Fruit fly (Drosophila melanogaster) whole organism: ENCODE results near the gene Cyp4ac3.

ENCODE experiments used
- CG8478 ChIP-seq: fragments of >200 bp; optimal IDR thresholded peaks from 2 replicates; lab custom pipeline; 2018; ENCODE audit warnings: inconsistent platforms
- Dll ChIP-seq: fragments of >200 bp; optimal IDR thresholded peaks from 2 replicates; lab custom pipeline; 2017
- EcR ChIP-seq, 2 experiments: fragments of >200 bp; optimal IDR thresholded peaks; 2 replicates each; lab custom pipeline; 2017; ENCODE audit warnings: missing biosample characterization in 2 of 2, missing genetic modification characterization in 2 of 2, missing genetic modification reagents in 2 of 2
- pan ChIP-seq: fragments of >200 bp; optimal IDR thresholded peaks from 2 replicates; lab custom pipeline; 2017
- psq ChIP-seq: fragments of >200 bp; optimal IDR thresholded peaks from 2 replicates; lab custom pipeline; 2017
- usp ChIP-seq: fragments of >200 bp; optimal IDR thresholded peaks from 2 replicates; lab custom pipeline; 2017; ENCODE audit warnings: missing biosample characterization, missing genetic modification characterization, mixed read lengths

Cyp4ac3 gene

DNA sequence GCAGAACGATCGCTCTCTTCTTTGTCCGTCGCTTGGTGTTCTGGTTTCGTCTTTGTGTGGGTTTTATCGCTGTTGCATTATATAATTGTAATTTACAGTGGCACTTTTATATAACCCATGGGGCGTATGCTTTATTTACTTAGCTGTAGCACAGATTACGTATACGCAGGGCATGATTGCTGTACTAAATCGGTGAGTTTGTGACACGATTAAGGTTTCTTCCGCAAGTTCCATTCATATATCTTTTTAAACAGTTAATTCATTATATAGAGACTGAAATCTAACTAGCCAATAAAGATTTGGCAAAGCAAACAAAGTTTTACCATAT, 26.9 kb downstream of the Cyp4ac3 start:
- TF ChIP-seq Dll (lab: Kevin White, UChicago) = no peak
- no peak for TF ChIP-seq EcR (GFP tag; optimal IDR thresholded peaks at IDR 0.05; lab: Kevin White, UChicago)
- no peak for TF ChIP-seq usp
- TF ChIP-seq pan = no peak
- no peak for TF ChIP-seq psq
- no peak for TF ChIP-seq CG8478 (lab: Kevin White, UChicago)

dm6 chr2L:5296672-5297288, 28.5 kb downstream of the Cyp4ac3 start:
- peak; percentile 82 for TF ChIP-seq Dll (lab: Kevin White, UChicago)
- peak in 1 of 2 experiments; percentile 25 for TF ChIP-seq EcR (GFP tag; optimal IDR thresholded peaks at IDR 0.05; lab: Kevin White, UChicago)
- no peak for TF ChIP-seq pan

dm6 chr2L:5297289-5297960, 29.1 kb downstream of the Cyp4ac3 start:
- TF ChIP-seq pan = no peak
- no peak for TF ChIP-seq psq
- no peak for TF ChIP-seq usp
- TF ChIP-seq CG8478 (lab: Kevin White, UChicago) = no peak
- TF ChIP-seq Dll (lab: Kevin White, UChicago) = no peak

DNA sequence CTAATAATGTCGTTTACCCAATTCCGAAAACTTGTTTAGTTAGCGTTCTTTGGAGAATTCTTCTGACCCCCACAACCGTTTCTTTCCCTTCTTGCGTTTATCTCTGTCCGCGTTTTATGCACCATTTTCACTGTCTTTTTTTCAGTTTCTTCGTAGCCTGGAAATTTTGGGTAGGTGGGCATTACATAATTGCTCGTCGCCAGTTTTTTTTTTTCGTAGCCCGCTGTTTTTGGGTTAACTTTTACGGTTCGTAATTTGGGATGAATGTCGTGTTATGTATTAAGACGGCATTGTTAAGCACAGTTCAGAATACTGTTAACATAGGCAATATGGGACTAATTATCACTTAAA, 29.6 kb downstream of the Cyp4ac3 start:
- TF ChIP-seq Dll (lab: Kevin White, UChicago) = no peak
- no peak for TF ChIP-seq CG8478 (lab: Kevin White, UChicago)
- TF ChIP-seq psq = no peak
- no peak for TF ChIP-seq usp
- TF ChIP-seq EcR (GFP tag; optimal IDR thresholded peaks at IDR 0.05; lab: Kevin White, UChicago) = no peak
- TF ChIP-seq pan = no peak

DNA sequence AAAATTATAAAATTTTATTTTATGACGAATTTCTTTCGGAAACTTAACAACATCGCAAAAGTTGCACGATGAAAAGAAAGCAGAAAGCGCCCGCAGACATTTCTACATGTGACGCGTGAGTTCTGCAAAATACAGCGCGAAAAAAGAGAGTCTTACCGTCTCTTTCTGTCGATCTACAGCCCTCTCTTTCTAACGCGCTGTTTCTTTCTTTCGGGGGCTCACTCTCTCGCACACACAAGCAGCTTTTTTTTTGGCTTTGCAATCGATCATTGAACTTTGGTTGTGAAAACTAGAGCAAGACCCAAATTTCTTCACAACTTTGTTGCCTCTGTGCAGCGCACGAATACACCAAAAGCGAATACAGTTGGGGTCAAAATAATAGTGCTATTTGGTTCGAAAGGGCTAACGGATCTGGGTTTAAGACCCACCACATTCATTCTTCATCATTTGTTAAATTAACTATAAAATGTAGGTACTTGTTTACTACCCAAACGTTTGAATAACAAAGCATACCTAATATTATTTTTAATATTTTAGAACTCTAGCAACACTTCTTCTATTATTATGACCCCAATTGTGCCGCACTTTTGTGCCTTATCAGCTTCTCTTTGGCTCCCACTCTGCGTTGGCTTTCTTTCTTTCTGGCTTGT, 30.8 kb downstream of the Cyp4ac3 start:
- TF ChIP-seq psq (no peak), EcR (GFP tag; optimal IDR thresholded peaks at IDR 0.05; lab: Kevin White, UChicago) (peak in 1 of 2 experiments; percentile 75), CG8478 (lab: Kevin White, UChicago) (peak; percentile 32), Dll (lab: Kevin White, UChicago) (no peak), pan (no peak), usp (no peak)

dm6 chr2L:5299628-5299986, 31.3 kb downstream of the Cyp4ac3 start:
- TF ChIP-seq pan (no peak), psq (no peak), usp (no peak), EcR (GFP tag; optimal IDR thresholded peaks at IDR 0.05; lab: Kevin White, UChicago) (no peak), CG8478 (lab: Kevin White, UChicago) (no peak)

DNA sequence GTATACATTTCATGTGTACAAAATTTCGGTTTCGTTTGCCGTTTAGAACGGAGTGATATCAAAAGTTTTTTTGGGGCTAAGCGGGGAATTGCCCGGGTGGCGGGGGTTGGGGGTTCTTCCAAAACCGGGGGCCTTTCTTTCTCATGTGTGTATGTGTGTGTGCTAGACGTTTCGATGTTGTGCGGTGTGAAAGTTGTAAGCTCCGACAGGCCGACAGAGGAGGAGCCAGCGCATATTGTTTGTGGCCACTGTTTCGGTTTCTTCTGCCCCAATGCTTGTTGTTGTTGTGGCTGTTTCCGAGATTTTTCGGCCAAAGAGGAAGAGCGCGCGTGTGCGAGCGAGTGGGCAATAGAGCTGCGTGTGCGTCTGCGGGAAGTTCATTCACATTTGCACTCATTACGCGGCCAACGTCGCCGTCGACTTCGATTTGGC, 32.0 kb downstream of the Cyp4ac3 start:
- TF ChIP-seq Dll (lab: Kevin White, UChicago) (no peak), EcR (GFP tag; optimal IDR thresholded peaks at IDR 0.05; lab: Kevin White, UChicago) (peak in 1 of 2 experiments; percentile 70)

DNA sequence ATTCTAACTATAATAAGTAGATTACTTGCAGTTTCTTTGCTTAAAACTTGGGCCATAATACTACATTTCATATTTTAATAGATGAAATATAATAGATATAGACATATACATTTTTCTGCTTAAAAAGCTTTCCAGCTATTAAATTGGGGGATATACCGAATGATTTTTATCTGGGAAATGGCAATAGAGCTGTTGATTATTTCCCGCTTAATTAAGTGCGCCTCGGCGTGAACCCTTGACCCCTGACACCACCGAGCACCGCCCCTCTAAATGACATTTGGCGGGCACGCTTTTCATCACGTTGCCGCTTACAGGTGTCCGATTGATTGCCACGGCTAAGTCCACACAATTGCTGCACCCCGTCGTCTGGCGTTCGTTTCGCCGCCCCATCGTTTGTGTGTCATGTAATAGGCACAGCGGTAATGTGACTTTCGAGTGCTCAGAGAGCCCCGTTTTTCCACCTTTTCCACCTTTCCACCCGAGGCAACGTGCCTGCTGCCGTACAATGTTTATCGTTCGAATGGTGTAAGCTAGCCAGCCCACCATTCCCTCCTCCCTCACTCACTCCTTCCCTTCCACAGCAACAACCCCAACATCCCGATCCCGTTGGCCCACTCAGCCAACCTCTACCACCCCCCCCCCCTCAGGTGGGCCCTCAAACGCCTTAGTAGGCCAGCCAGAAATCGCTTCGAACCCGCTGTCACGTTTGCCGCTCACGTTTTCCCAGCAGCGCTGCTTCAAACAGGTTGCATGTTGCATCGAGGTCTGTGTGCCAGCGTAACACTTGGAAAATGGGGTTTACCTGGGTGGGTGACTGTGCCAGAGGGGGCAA, 32.7 kb downstream of the Cyp4ac3 start:
- peak; percentile 15 for TF ChIP-seq Dll (lab: Kevin White, UChicago)
- no peak for TF ChIP-seq psq
- TF ChIP-seq usp = no peak
- no peak for TF ChIP-seq CG8478 (lab: Kevin White, UChicago)
- no peak for TF ChIP-seq EcR (GFP tag; optimal IDR thresholded peaks at IDR 0.05; lab: Kevin White, UChicago)

dm6 chr2L:5302284-5302683, 34.0 kb downstream of the Cyp4ac3 start:
- TF ChIP-seq pan = peak; percentile 53
- TF ChIP-seq psq = no peak

- no peak for TF ChIP-seq EcR (GFP tag; optimal IDR thresholded peaks at IDR 0.05; lab: Kevin White, UChicago)
- no peak for TF ChIP-seq psq
- TF ChIP-seq usp = no peak
- TF ChIP-seq CG8478 (lab: Kevin White, UChicago) = no peak
- TF ChIP-seq Dll (lab: Kevin White, UChicago) = no peak
- TF ChIP-seq pan = no peak
Measured at dm6 chr2L:5302692-5303043, 34.4 kb downstream of the Cyp4ac3 start.

- TF ChIP-seq pan = peak; percentile 44
- no peak for TF ChIP-seq usp
Measured at dm6 chr2L:5303044-5303904, 35.0 kb downstream of the Cyp4ac3 start.

DNA sequence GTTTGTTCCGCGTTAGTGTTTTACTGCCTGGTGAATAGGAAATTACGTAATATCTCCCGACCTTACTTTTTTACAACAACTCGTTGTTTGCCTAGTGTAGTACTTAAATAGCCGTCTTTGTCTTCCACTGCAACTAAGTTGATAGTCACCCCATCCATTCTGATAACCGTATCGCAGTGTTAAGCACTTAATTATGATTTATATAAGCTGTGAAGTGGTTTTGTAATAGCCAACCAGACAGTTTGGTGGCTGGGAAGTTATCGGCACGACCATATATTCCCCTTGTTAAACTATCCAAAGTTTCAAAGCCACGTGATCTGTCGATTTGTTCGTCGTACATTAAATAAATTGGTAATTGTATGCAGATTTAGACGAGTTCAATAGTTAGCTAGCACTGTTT, 36.1 kb downstream of the Cyp4ac3 start:
- TF ChIP-seq CG8478 (lab: Kevin White, UChicago) (no peak), pan (peak; percentile 34), EcR (GFP tag; optimal IDR thresholded peaks at IDR 0.05; lab: Kevin White, UChicago) (no peak), psq (no peak)
